Worm (Caenorhabditis elegans): ENCODE data around the gene K10C2.8.
A peak's percentile ranks its signal among the peaks of the same experiment; 100 is the strongest.

Gene K10C2.8

DNA sequence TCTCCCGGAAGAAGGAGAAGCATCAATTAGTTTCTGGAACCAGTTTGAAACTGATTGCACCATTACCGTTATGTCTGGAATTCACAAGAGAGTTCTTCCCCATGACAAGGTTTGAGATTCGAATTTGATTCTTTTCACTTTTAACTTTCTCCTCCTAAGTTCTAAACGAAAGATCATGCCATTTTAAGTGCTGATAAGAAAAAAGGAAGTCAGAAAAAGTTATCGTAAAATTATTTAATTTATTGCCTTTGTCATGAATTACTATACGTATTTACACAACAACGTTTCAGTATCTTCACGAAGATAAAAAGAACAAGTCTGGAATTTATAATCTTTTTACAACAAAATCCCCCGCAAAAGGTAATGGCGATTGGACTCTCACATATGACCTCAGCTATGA is 22.7 kb upstream of the K10C2.8 start:
- TF ChIP-seq Y116A8C.19 (tag; optimal IDR thresholded peaks at IDR 0.05; ENCODE audit: borderline replicate concordance) (no peak), rnt-1 (tag; optimal IDR thresholded peaks at IDR 0.05) (no peak), snu-23 (GFP tag; optimal IDR thresholded peaks at IDR 0.05) (no peak), lin-13 (GFP tag; optimal IDR thresholded peaks at IDR 0.05) (no peak), lin-14 (GFP tag; optimal IDR thresholded peaks at IDR 0.05) (no peak), pax-3 (tag; optimal IDR thresholded peaks at IDR 0.05) (no peak), blmp-1 (tag; optimal IDR thresholded peaks at IDR 0.05) (no peak), tbx-2 (tag; optimal IDR thresholded peaks at IDR 0.05) (no peak)

DNA sequence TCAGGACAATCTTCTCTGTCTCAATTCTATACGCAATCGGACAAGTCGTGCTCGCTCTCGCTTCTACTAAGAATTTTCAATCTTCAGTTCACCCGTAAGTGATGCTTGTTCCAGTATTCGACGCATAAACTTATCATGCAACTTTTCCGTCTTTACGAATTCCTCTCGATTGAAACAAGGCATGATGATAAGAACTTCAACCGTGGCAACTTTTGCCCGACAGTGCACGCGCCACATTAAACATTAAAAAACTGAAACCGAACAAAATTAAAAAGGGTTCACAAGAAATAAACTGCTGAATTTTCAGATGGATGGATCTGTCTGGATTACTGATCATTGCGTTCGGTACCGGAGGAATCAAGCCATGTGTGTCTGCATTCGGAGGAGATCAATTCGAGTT is 21.0 kb upstream of the K10C2.8 start:
- no peak for TF ChIP-seq mef-2 (tag; optimal IDR thresholded peaks at IDR 0.05)

DNA sequence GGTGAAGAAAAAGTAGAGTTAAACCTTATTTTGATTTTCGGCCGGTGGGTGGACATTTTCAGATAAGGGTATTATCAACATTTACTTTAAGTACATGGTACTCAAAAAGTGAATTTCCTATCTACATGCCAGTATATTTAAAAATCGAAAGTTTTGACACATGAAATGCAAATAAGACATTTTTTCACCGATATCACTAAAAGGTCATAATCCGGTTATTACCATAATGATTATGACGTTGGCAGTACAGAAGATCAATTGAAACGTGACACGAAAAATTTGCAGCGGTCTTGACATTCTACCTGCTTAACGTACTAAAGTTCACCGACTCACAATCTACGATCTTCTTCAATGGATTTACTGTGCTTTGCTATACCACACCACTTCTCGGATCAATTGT is 20.6 kb upstream of the K10C2.8 start:
- peak; percentile 60 for TF ChIP-seq elt-2 (tag; optimal IDR thresholded peaks at IDR 0.05)
- TF ChIP-seq nhr-76 (tag; optimal IDR thresholded peaks at IDR 0.05) = no peak

DNA sequence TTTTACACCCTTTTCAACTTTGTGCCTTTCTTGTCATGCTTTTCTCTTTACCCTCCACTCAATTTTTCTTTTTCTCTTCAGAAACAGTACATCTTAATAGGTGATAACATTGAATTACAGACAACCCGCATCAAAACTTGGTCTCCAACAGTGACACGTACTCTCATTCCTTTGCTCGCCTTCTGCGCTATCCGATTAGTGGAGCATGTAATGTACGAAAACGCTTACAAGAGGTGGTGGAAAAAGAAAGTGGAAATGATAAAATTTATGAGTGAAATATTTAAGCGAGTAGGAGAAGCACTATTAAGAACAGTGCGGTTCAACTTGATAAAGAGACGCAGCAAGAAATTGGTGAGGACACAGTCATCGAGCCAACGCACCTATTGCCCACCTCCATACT is 19.1 kb upstream of the K10C2.8 start, which contains the start of gene pept-1:
TSS of gene pept-1 (plus strand) at position 306 of the 400 bp plus-strand sequence.
- TF ChIP-seq unc-98 (GFP tag; IDR thresholded peaks at IDR 0.05) = no peak
- no peak for TF ChIP-seq sptf-1 (tag; optimal IDR thresholded peaks at IDR 0.05)
- no peak for TF ChIP-seq lin-13 (GFP tag; optimal IDR thresholded peaks at IDR 0.05)
- no peak for TF ChIP-seq vab-15 (tag; optimal IDR thresholded peaks at IDR 0.05)
- peak; percentile 21 for TF ChIP-seq nhr-20 (tag; optimal IDR thresholded peaks at IDR 0.05)
- no peak for TF ChIP-seq egl-27 (tag; optimal IDR thresholded peaks at IDR 0.05)
- TF ChIP-seq lin-14 (GFP tag; optimal IDR thresholded peaks at IDR 0.05) = peak; percentile 26
- no peak for TF ChIP-seq mdl-1 (tag; optimal IDR thresholded peaks at IDR 0.05)
- TF ChIP-seq Y116A8C.19 (tag; optimal IDR thresholded peaks at IDR 0.05; ENCODE audit: borderline replicate concordance) = no peak
- peak in 1 of 2 experiments; percentile 44 for TF ChIP-seq lin-35 (GFP tag; optimal IDR thresholded peaks at IDR 0.05)
- TF ChIP-seq mep-1 (tag; optimal IDR thresholded peaks at IDR 0.05) = no peak
- no peak for TF ChIP-seq egl-13 (tag; optimal IDR thresholded peaks at IDR 0.05)
- no peak for TF ChIP-seq ceh-90 (tag; optimal IDR thresholded peaks at IDR 0.05)
- TF ChIP-seq unc-62 (GFP tag; optimal IDR thresholded peaks at IDR 0.05) = no peak
- no peak for TF ChIP-seq unc-30 (tag; optimal IDR thresholded peaks at IDR 0.05)
- TF ChIP-seq lin-39 (tag; optimal IDR thresholded peaks at IDR 0.05) = no peak
- TF ChIP-seq elt-2 (tag; optimal IDR thresholded peaks at IDR 0.05) = peak; percentile 96
- no peak for TF ChIP-seq dpl-1 (GFP tag; optimal IDR thresholded peaks at IDR 0.05)
- no peak for TF ChIP-seq ceh-88 (GFP tag; IDR thresholded peaks at IDR 0.05)
- TF ChIP-seq skn-1 (tag; optimal IDR thresholded peaks at IDR 0.05) = no peak
- no peak for TF ChIP-seq sox-4 (tag; optimal IDR thresholded peaks at IDR 0.05)
- TF ChIP-seq elt-3 (tag; optimal IDR thresholded peaks at IDR 0.05) = no peak
- TF ChIP-seq ces-1 (GFP tag; optimal IDR thresholded peaks at IDR 0.05) = no peak
- TF ChIP-seq mab-9 (GFP tag; IDR thresholded peaks at IDR 0.05) = no peak
- peak; percentile 12 for TF ChIP-seq nhr-71 (tag; optimal IDR thresholded peaks at IDR 0.05)
- peak; percentile 60 for TF ChIP-seq pqm-1 (tag; optimal IDR thresholded peaks at IDR 0.05)
- no peak for TF ChIP-seq fos-1 (tag; optimal IDR thresholded peaks at IDR 0.05)
- no peak for TF ChIP-seq hlh-4 (tag; optimal IDR thresholded peaks at IDR 0.05)
- no peak for TF ChIP-seq nhr-19 (GFP tag; conservative IDR thresholded peaks at IDR 0.05)
- TF ChIP-seq nhr-28 (tag; optimal IDR thresholded peaks at IDR 0.05) = no peak

DNA sequence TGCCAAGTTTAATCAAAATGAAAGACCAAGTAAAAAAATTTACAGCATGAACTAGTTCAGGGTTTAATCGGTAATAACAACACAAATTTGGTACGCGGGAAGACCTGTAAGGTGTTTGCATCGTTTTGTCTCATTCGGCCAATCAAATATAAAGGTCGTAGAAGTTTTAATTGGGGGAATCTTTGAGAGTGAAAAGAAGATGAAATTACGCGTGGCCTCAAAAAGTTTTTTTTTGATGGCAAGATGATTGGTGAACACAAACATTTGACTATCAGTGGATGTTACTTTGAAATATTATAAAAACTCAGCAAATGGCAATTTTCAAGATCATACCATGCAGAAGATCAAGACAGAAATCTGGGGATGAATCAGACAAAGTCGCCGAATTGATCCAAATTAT is 17.7 kb upstream of the K10C2.8 start, which contains the start of gene nas-33:
TSS of gene nas-33 (minus strand) at position 101 of the 400 bp plus-strand sequence.
- TF ChIP-seq efl-3 (GFP tag; optimal IDR thresholded peaks at IDR 0.05) (no peak), nhr-84 (tag; optimal IDR thresholded peaks at IDR 0.05) (no peak), skn-1 (tag; optimal IDR thresholded peaks at IDR 0.05) (no peak), rnt-1 (tag; optimal IDR thresholded peaks at IDR 0.05) (no peak), aly-2 (tag; optimal IDR thresholded peaks at IDR 0.05) (no peak), ceh-63 (GFP tag; optimal IDR thresholded peaks at IDR 0.05) (no peak), fkh-8 (tag; optimal IDR thresholded peaks at IDR 0.05) (no peak), mab-9 (GFP tag; IDR thresholded peaks at IDR 0.05) (no peak), Y116A8C.19 (tag; optimal IDR thresholded peaks at IDR 0.05; ENCODE audit: borderline replicate concordance) (no peak), sox-4 (tag; optimal IDR thresholded peaks at IDR 0.05) (no peak), snu-23 (GFP tag; optimal IDR thresholded peaks at IDR 0.05) (no peak), tbx-2 (tag; optimal IDR thresholded peaks at IDR 0.05) (no peak), alr-1 (tag; optimal IDR thresholded peaks at IDR 0.05; ENCODE audit: borderline replicate concordance) (no peak), nhr-76 (tag; optimal IDR thresholded peaks at IDR 0.05) (no peak), lsy-2 (tag; optimal IDR thresholded peaks at IDR 0.05) (no peak), mef-2 (tag; optimal IDR thresholded peaks at IDR 0.05) (no peak), nhr-28 (tag; optimal IDR thresholded peaks at IDR 0.05) (no peak)
